In genomic region chrX:6551464-6551863, dm6 we compare ENCODE assay signal across 2 fruit fly cellular contexts.
A peak's percentile ranks its signal among the peaks of the same experiment; 100 is the strongest.
TF ChIP-seq lines count a peak whose summit lies in the region.

No protein-coding gene starts in this region.

- TF ChIP-seq CTCF in whole organism, embryonic (GFP tag; optimal IDR thresholded peaks at IDR 0.05; lab: Kevin White, UChicago), result no peak

TF ChIP-seq in whole organism, embryonic, 481 proteins besides CTCF, POLR2A, EP300 and RAD21:
- TF ChIP-seq chinmo (GFP tag; IDR thresholded peaks at IDR 0.05; lab: Robert Waterston, UW; ENCODE audit: partially characterized antibody), result peak; percentile 41; the same call in 1 of the 4 replicates
- peak; percentile 76 for TF ChIP-seq Ets65A (GFP tag; lab: Kevin White, UChicago)
- TF ChIP-seq Rfx (GFP tag; IDR thresholded peaks at IDR 0.05; lab: Robert Waterston, UW), result no peak

TF ChIP-seq in whole organism, pupa, 21 proteins besides CTCF, POLR2A, EP300 and RAD21:
- TF ChIP-seq D1 (tag; optimal IDR thresholded peaks at IDR 0.05; lab: Kevin White, UChicago) (no peak), CG17806 (tag; optimal IDR thresholded peaks at IDR 0.05; lab: Kevin White, UChicago) (no peak), CG15710 (tag; optimal IDR thresholded peaks at IDR 0.05; lab: Kevin White, UChicago) (no peak), EcR (GFP tag; optimal IDR thresholded peaks at IDR 0.05; lab: Kevin White, UChicago) (peak; percentile 74), fd96Ca (GFP tag; IDR thresholded peaks at IDR 0.05; lab: Robert Waterston, UW) (no peak), CG13204 (GFP tag; optimal IDR thresholded peaks at IDR 0.05; lab: Kevin White, UChicago) (no peak)
